Worm (Caenorhabditis elegans) whole organism, L2 larva: Measurements from ENCODE around the gene osgn-1.

ENCODE experiments used
- F13H6.1 ChIP-seq: sonication (generic microtip); optimal IDR thresholded peaks from 2 replicates; lab custom pipeline; 2016; ENCODE audit warnings: missing genetic modification characterization, missing compliant biosample characterization
- R02D3.7 ChIP-seq: fragments of 150-350 bp; optimal IDR thresholded peaks from 2 replicates; lab custom pipeline; 2014; ENCODE audit warnings: missing biosample characterization, missing genetic modification characterization
- aly-2 ChIP-seq: fragments of 150-350 bp; optimal IDR thresholded peaks from 2 replicates; lab custom pipeline; 2014; ENCODE audit warnings: missing biosample characterization, missing genetic modification characterization
- ceh-16 ChIP-seq: fragments of 150-350 bp; optimal IDR thresholded peaks from 2 replicates; lab custom pipeline; 2014; ENCODE audit warnings: missing biosample characterization, missing genetic modification characterization
- ceh-82 ChIP-seq: fragments of 150-350 bp; optimal IDR thresholded peaks from 2 replicates; lab custom pipeline; 2014; ENCODE audit warnings: missing biosample characterization, missing genetic modification characterization
- egl-27 ChIP-seq: sonication (generic microtip); optimal IDR thresholded peaks from 3 replicates; lab custom pipeline; 2017; ENCODE audit warnings: missing biosample characterization, missing genetic modification reagents, missing genetic modification characterization
- elt-1 ChIP-seq: fragments of 150-350 bp; optimal IDR thresholded peaks from 2 replicates; lab custom pipeline; 2014; ENCODE audit warnings: missing biosample characterization, missing genetic modification characterization
- lin-39 ChIP-seq: fragments of 150-350 bp; optimal IDR thresholded peaks from 2 replicates; lab custom pipeline; 2014; ENCODE audit warnings: missing biosample characterization, missing genetic modification reagents, missing genetic modification characterization
- lsy-2 ChIP-seq, 2 experiments: fragments of 150-350 bp in 1 of 2; sonication (generic microtip) in 1 of 2; optimal IDR thresholded peaks; 2 replicates each; lab custom pipeline; 2014 to 2017; ENCODE audit warnings: missing biosample characterization in 2 of 2, missing genetic modification characterization in 2 of 2
- nhr-237 ChIP-seq: fragments of 150-350 bp; optimal IDR thresholded peaks from 2 replicates; lab custom pipeline; 2014; ENCODE audit warnings: missing biosample characterization, missing genetic modification characterization
- snpc-4 ChIP-seq: fragments of 150-350 bp; optimal IDR thresholded peaks from 2 replicates; lab custom pipeline; 2014; ENCODE audit warnings: missing biosample characterization, missing genetic modification characterization
- ztf-11 ChIP-seq: sonication (generic microtip); optimal IDR thresholded peaks from 2 replicates; lab custom pipeline; 2017; ENCODE audit warnings: missing biosample characterization, missing genetic modification characterization
- ztf-4 ChIP-seq: fragments of 150-350 bp; optimal IDR thresholded peaks from 2 replicates; lab custom pipeline; 2014; ENCODE audit warnings: missing biosample characterization, missing genetic modification characterization

DNA sequence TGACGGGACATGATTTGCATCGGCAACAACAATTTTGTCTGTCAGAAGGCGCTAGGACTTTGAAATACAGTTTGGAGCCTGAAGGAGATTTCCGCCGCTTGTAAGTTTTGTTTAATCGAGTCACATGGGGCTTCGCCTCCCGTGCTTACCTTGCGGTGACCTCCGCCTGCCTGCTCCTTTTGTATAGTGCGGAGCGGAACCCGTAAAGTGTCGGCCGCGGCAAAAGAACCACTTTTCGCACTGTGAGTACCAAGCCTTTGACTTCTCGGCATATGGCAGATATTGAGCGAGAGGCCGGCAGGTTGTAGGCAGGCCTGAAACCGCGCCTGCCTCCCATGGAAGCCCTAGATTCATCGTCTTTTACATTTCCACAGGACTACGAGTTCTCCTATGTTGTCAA is 58.8 kb downstream of the osgn-1 start:
- TF ChIP-seq ztf-4 (tag; lab: Kevin White, UChicago) = no peak
- no peak for TF ChIP-seq F13H6.1 (tag; lab: Kevin White, UChicago)
- no peak for TF ChIP-seq ceh-82
- no peak for TF ChIP-seq R02D3.7 (tag; lab: Kevin White, UChicago)
- no peak for TF ChIP-seq snpc-4
- no peak for TF ChIP-seq nhr-237 (tag; lab: Kevin White, UChicago)
- TF ChIP-seq aly-2 (tag; lab: Kevin White, UChicago) = no peak
- no peak for TF ChIP-seq ceh-16
- no peak for TF ChIP-seq lin-39
- TF ChIP-seq lsy-2 (tag; optimal IDR thresholded peaks at IDR 0.05; lab: Kevin White, UChicago) = no peak
- TF ChIP-seq ztf-11 (tag; lab: Kevin White, UChicago) = no peak
- no peak for TF ChIP-seq elt-1 (tag; lab: Kevin White, UChicago)
- TF ChIP-seq egl-27 (tag; lab: Kevin White, UChicago) = no peak
